Worm (Caenorhabditis elegans) whole organism, L4/young adult: ENCODE data around the gene C28D4.5.

Experiments used
- dao-5 ChIP-seq: sonication (generic microtip); optimal IDR thresholded peaks from 2 replicates; lab custom pipeline; 2016; ENCODE audit warnings: missing genotype, missing genetic modification characterization, moderate library complexity, missing compliant biosample characterization
- him-1 ChIP-seq: sonication (generic microtip); optimal IDR thresholded peaks from 2 replicates; lab custom pipeline; 2016; ENCODE audit warnings: missing genotype, missing genetic modification reagents, missing genetic modification characterization, missing compliant biosample characterization

ce11 chrIV:9712782-9713181 is 33.9 kb downstream of the C28D4.5 start, which contains the start of gene K01H12.4:
- TF ChIP-seq him-1 (tag; lab: Kevin White, UChicago): no peak
- no peak for TF ChIP-seq dao-5 (tag; lab: Kevin White, UChicago)
